Fruit fly (Drosophila melanogaster): Measurements from ENCODE around the gene NijA.

The NijA gene

dm6 chr3L:10664511-10665062, 32.1 kb downstream of the NijA start, which contains the start of gene simj (continued):
- TF ChIP-seq pho (GFP tag; optimal IDR thresholded peaks at IDR 0.05) (peak; percentile 23), stc (GFP tag; IDR thresholded peaks at IDR 0.05) (no peak; the same call in 1 of the 2 replicates), Mad (GFP tag; optimal IDR thresholded peaks at IDR 0.05) (peak; percentile 20), wdn (GFP tag; IDR thresholded peaks at IDR 0.05) (no peak; the same call in 1 of the 2 replicates), CG13296 (GFP tag; optimal IDR thresholded peaks at IDR 0.05) (peak; percentile 54), zfh1 (GFP tag; IDR thresholded peaks at IDR 0.05) (peak; percentile 69; the same call in 2 of the 3 replicates), inv (GFP tag; IDR thresholded peaks at IDR 0.05; ENCODE audit: partially characterized antibody) (peak; percentile 72), CG13624 (GFP tag; optimal IDR thresholded peaks at IDR 0.05) (peak; percentile 75), CG10267 (tag; optimal IDR thresholded peaks at IDR 0.05) (peak; percentile 78), unpg (GFP tag; optimal IDR thresholded peaks at IDR 0.05) (peak; percentile 52), CG13775 (GFP tag; optimal IDR thresholded peaks at IDR 0.05) (no peak), D19A (tag; optimal IDR thresholded peaks at IDR 0.05) (peak; percentile 48), CG10543 (GFP tag; optimal IDR thresholded peaks at IDR 0.05) (peak; percentile 86), HmgD (GFP tag; optimal IDR thresholded peaks at IDR 0.05) (peak; percentile 59), tna (GFP tag; IDR thresholded peaks at IDR 0.05; ENCODE audit: partially characterized antibody) (peak; percentile 84), CG14441 (GFP tag; IDR thresholded peaks at IDR 0.05) (peak; percentile 17; the same call in 1 of the 2 replicates), CG3847 (GFP tag; IDR thresholded peaks at IDR 0.05) (no peak), Dbx (GFP tag; IDR thresholded peaks at IDR 0.05) (peak; percentile 80; the same call in 1 of the 3 replicates), CG11085 (GFP tag; IDR thresholded peaks at IDR 0.05) (no peak), CrebB (tag; optimal IDR thresholded peaks at IDR 0.05) (peak; percentile 58), CG9437 (GFP tag; optimal IDR thresholded peaks at IDR 0.05) (no peak), nmo (GFP tag; optimal IDR thresholded peaks at IDR 0.05) (peak; percentile 60), dmrt99B (tag; optimal IDR thresholded peaks at IDR 0.05) (peak; percentile 34), CG3163 (GFP tag; optimal IDR thresholded peaks at IDR 0.05) (peak; percentile 83), dm (GFP tag; optimal IDR thresholded peaks at IDR 0.05) (peak; percentile 2), Mrtf (GFP tag; IDR thresholded peaks at IDR 0.05) (no peak), ftz-f1 (GFP tag; optimal IDR thresholded peaks at IDR 0.05) (peak; percentile 14), CG4707 (GFP tag; optimal IDR thresholded peaks at IDR 0.05) (peak; percentile 63), crol (GFP tag; IDR thresholded peaks at IDR 0.05) (peak; percentile 7; the same call in 1 of the 2 replicates), Dip2 (GFP tag; IDR thresholded peaks at IDR 0.05) (no peak), bowl (GFP tag; IDR thresholded peaks at IDR 0.05) (no peak), Optix (GFP tag; IDR thresholded peaks at IDR 0.05) (no peak), Sry-β (GFP tag; optimal IDR thresholded peaks at IDR 0.05) (no peak), CG11247 (GFP tag; IDR thresholded peaks at IDR 0.05) (0 out of 2 replicates have a peak, but pooled peaks have one; percentile 13), CG8290 (GFP tag; optimal IDR thresholded peaks at IDR 0.05) (peak; percentile 64), CG8290 (tag; optimal IDR thresholded peaks at IDR 0.05) (peak in 1 of 2 experiments; percentile 87), CG4730 (GFP tag; IDR thresholded peaks at IDR 0.05) (no peak), TFAM (GFP tag; optimal IDR thresholded peaks at IDR 0.05) (no peak), sisA (GFP tag; IDR thresholded peaks at IDR 0.05) (no peak), CG7786 (GFP tag; optimal IDR thresholded peaks at IDR 0.05) (peak; percentile 48), gcm (GFP tag; optimal IDR thresholded peaks at IDR 0.05) (no peak), CG7745 (tag; optimal IDR thresholded peaks at IDR 0.05) (peak; percentile 0), CkIIα-i1 (GFP tag; IDR thresholded peaks at IDR 0.05) (no peak), fd96Cb (tag; optimal IDR thresholded peaks at IDR 0.05) (no peak), amos (GFP tag; IDR thresholded peaks at IDR 0.05; ENCODE audit: partially characterized antibody) (peak; percentile 94), CG9727 (GFP tag; optimal IDR thresholded peaks at IDR 0.05) (no peak), CG34422 (GFP tag; IDR thresholded peaks at IDR 0.05) (peak; percentile 91), Kr (GFP tag; optimal IDR thresholded peaks at IDR 0.05) (no peak), CG31365 (tag; optimal IDR thresholded peaks at IDR 0.05) (peak; percentile 58), Six4 (GFP tag; optimal IDR thresholded peaks at IDR 0.05) (no peak), cato (GFP tag; optimal IDR thresholded peaks at IDR 0.05; ENCODE audit: borderline replicate concordance) (no peak)
